Fruit fly (Drosophila melanogaster): ENCODE measurements around the gene sowah.

sowah gene

DNA sequence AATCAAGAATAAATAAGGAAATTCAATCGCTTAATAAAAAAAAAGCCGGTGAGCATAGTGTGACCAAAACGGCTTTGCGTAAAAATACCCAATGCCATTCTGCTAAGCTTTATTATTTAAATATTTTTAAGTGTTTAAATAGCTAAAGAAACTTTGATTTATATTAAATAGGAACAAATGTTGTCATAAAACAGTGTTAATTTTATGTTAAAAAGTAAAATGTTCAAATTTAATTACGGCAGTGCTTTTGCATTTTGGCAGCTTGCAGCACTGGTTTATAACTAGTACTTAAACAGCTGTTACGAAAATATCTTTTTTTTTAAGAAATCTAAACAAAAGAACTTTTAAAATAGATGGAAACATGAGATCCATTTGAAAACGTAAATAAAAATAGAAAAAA lies 71.1 kb downstream of the sowah start, which contains the start of the genes CG10638 and CG10681 (continued):
- TF ChIP-seq corto (GFP tag; optimal IDR thresholded peaks at IDR 0.05), result no peak
- TF ChIP-seq CG15073 (GFP tag; optimal IDR thresholded peaks at IDR 0.05), result no peak
- no peak for TF ChIP-seq CG4282 (GFP tag; optimal IDR thresholded peaks at IDR 0.05)
- TF ChIP-seq CTCF (GFP tag; optimal IDR thresholded peaks at IDR 0.05), result peak; percentile 2
- peak; percentile 59 for TF ChIP-seq gcm (GFP tag; optimal IDR thresholded peaks at IDR 0.05)
- no peak for TF ChIP-seq CG32767 (GFP tag; IDR thresholded peaks at IDR 0.05)
- TF ChIP-seq nom (GFP tag; optimal IDR thresholded peaks at IDR 0.05), result peak; percentile 30
- no peak for TF ChIP-seq CG16779 (GFP tag; IDR thresholded peaks at IDR 0.05)
- no peak for TF ChIP-seq gcm2 (GFP tag; optimal IDR thresholded peaks at IDR 0.05)
- TF ChIP-seq Bteb2 (GFP tag; optimal IDR thresholded peaks at IDR 0.05), result peak; percentile 25
- no peak for TF ChIP-seq ase (GFP tag; IDR thresholded peaks at IDR 0.05)
- no peak for TF ChIP-seq zfh1 (GFP tag; IDR thresholded peaks at IDR 0.05)
- TF ChIP-seq B-H2 (GFP tag; optimal IDR thresholded peaks at IDR 0.05), result peak; percentile 43
- 0 out of 4 replicates have a peak, but pooled peaks have one; percentile 11 for TF ChIP-seq Dll (GFP tag; IDR thresholded peaks at IDR 0.05; ENCODE audit: partially characterized antibody)
- no peak for TF ChIP-seq Nf-YA (GFP tag; IDR thresholded peaks at IDR 0.05)
- TF ChIP-seq unc-4 (GFP tag; IDR thresholded peaks at IDR 0.05; ENCODE audit: partially characterized antibody), result no peak
- peak; percentile 3 for TF ChIP-seq CHES-1-like (GFP tag; optimal IDR thresholded peaks at IDR 0.05)
- no peak for TF ChIP-seq dmrt99B (tag; optimal IDR thresholded peaks at IDR 0.05)
- no peak for TF ChIP-seq Dip2 (GFP tag; IDR thresholded peaks at IDR 0.05)
- no peak for TF ChIP-seq Trl (optimal IDR thresholded peaks at IDR 0.05)
- peak; percentile 24 for TF ChIP-seq Trl (GFP tag; optimal IDR thresholded peaks at IDR 0.05)
- no peak for TF ChIP-seq GATAe (GFP tag; conservative IDR thresholded peaks at IDR 0.05)
- TF ChIP-seq CG18619 (GFP tag; optimal IDR thresholded peaks at IDR 0.05), result no peak
- TF ChIP-seq Rfx (GFP tag; IDR thresholded peaks at IDR 0.05), result peak; percentile 21; the same call in 1 of the 2 replicates
- no peak for TF ChIP-seq Stat92E (GFP tag; optimal IDR thresholded peaks at IDR 0.05)
- no peak for TF ChIP-seq CG6654 (GFP tag; optimal IDR thresholded peaks at IDR 0.05)
- no peak for TF ChIP-seq HHEX (GFP tag; optimal IDR thresholded peaks at IDR 0.05)
- TF ChIP-seq CG4730 (GFP tag; IDR thresholded peaks at IDR 0.05), result no peak; the same call in 1 of the 2 replicates
- peak; percentile 77 for TF ChIP-seq MBD-R2 (GFP tag; IDR thresholded peaks at IDR 0.05)
- TF ChIP-seq crc (GFP tag; optimal IDR thresholded peaks at IDR 0.05), result no peak
- TF ChIP-seq CG30403 (GFP tag; optimal IDR thresholded peaks at IDR 0.05), result peak; percentile 49
- peak; percentile 29; the same call in 1 of the 2 replicates for TF ChIP-seq Atf6 (GFP tag; IDR thresholded peaks at IDR 0.05)
- TF ChIP-seq CG5180 (GFP tag; optimal IDR thresholded peaks at IDR 0.05), result no peak
- peak; percentile 53 for TF ChIP-seq grau (tag; optimal IDR thresholded peaks at IDR 0.05)
- TF ChIP-seq sr (GFP tag; IDR thresholded peaks at IDR 0.05), result no peak
- TF ChIP-seq Usf (GFP tag; optimal IDR thresholded peaks at IDR 0.05), result no peak
- no peak for TF ChIP-seq D19B (GFP tag; optimal IDR thresholded peaks at IDR 0.05)
- TF ChIP-seq CG7357 (GFP tag; IDR thresholded peaks at IDR 0.05), result no peak
- TF ChIP-seq CG6791 (GFP tag; IDR thresholded peaks at IDR 0.05; ENCODE audit: partially characterized antibody), result no peak
- TF ChIP-seq CG8765 (GFP tag; IDR thresholded peaks at IDR 0.05), result no peak
- TF ChIP-seq Atf-2 (GFP tag; optimal IDR thresholded peaks at IDR 0.05), result no peak
- peak; percentile 61 for TF ChIP-seq phol (tag; optimal IDR thresholded peaks at IDR 0.05)
- no peak for TF ChIP-seq Dad (GFP tag; optimal IDR thresholded peaks at IDR 0.05)
- TF ChIP-seq Antp (GFP tag; optimal IDR thresholded peaks at IDR 0.05), result no peak
- no peak for TF ChIP-seq Ravus (GFP tag; IDR thresholded peaks at IDR 0.05)
- peak; percentile 13 for TF ChIP-seq nerfin-1 (tag; optimal IDR thresholded peaks at IDR 0.05)
- no peak for TF ChIP-seq H15 (GFP tag; IDR thresholded peaks at IDR 0.05)
- TF ChIP-seq CG2120 (GFP tag; optimal IDR thresholded peaks at IDR 0.05), result peak; percentile 66
- TF ChIP-seq CG6175 (GFP tag; IDR thresholded peaks at IDR 0.05), result no peak
- TF ChIP-seq peb (GFP tag; IDR thresholded peaks at IDR 0.05), result no peak
- TF ChIP-seq CG32772 (GFP tag; IDR thresholded peaks at IDR 0.05), result peak; percentile 53
- TF ChIP-seq lov (optimal IDR thresholded peaks at IDR 0.05), result no peak
- TF ChIP-seq lov (GFP tag; IDR thresholded peaks at IDR 0.05), result no peak
